Worm (Caenorhabditis elegans) whole organism, early embryonic: Measurements from ENCODE around the gene npr-41.

Experiments
- F13C5.2 ChIP-seq: sonication (generic microtip); optimal IDR thresholded peaks from 2 replicates; lab custom pipeline; 2017; ENCODE audit warnings: mild to moderate bottlenecking, missing genetic modification characterization, inconsistent platforms, missing compliant biosample characterization
- ama-1 ChIP-seq: fragments of 150-350 bp; optimal IDR thresholded peaks from 2 replicates; lab custom pipeline; 2014
- ceh-13 ChIP-seq: fragments of 200-800 bp; sonication (Bioruptor generic); optimal IDR thresholded peaks from 2 replicates; lab custom pipeline; 2018; ENCODE audit warnings: mild to moderate bottlenecking, missing genetic modification characterization, missing compliant biosample characterization
- ceh-36 ChIP-seq: sonication (generic microtip); optimal IDR thresholded peaks from 2 replicates; lab custom pipeline; 2016; ENCODE audit warnings: missing genetic modification characterization, inconsistent platforms, missing compliant biosample characterization
- ets-7 ChIP-seq: sonication (generic microtip); optimal IDR thresholded peaks from 2 replicates; lab custom pipeline; 2016; ENCODE audit warnings: missing genotype, missing genetic modification characterization, missing compliant biosample characterization
- flt-1 ChIP-seq: fragments of 200-800 bp; sonication (Bioruptor generic); IDR thresholded peaks from 2 replicates; pipeline ENCODE4 v1.3.6; 2022; ENCODE audit warnings: missing genetic modification characterization, missing compliant biosample characterization
- hmg-4 ChIP-seq: fragments of 200-800 bp; sonication (Bioruptor generic); optimal IDR thresholded peaks from 2 replicates; lab custom pipeline; 2018; ENCODE audit warnings: mild to moderate bottlenecking, missing genetic modification characterization, missing compliant biosample characterization
- hnd-1 ChIP-seq: sonication (generic microtip); optimal IDR thresholded peaks from 2 replicates; lab custom pipeline; 2016; ENCODE audit warnings: missing genetic modification characterization, missing compliant biosample characterization
- pes-1 ChIP-seq: fragments of 200-800 bp; sonication (Bioruptor generic); IDR thresholded peaks from 2 replicates; pipeline ENCODE4 v1.3.6; 2022; ENCODE audit warnings: missing genetic modification reagents, missing genetic modification characterization, missing compliant biosample characterization
- scrt-1 ChIP-seq: fragments of 200-800 bp; sonication (Bioruptor generic); IDR thresholded peaks from 2 replicates; pipeline ENCODE4 v1.3.6; 2022; ENCODE audit warnings: missing genetic modification characterization, missing compliant biosample characterization
- sea-1 ChIP-seq: fragments of 200-800 bp; sonication (Bioruptor generic); conservative IDR thresholded peaks from 2 replicates; pipeline ENCODE4 v1.3.6; 2022; ENCODE audit warnings: missing genetic modification characterization, missing compliant biosample characterization
- tbx-11 ChIP-seq: fragments of 200-800 bp; sonication (Bioruptor generic); IDR thresholded peaks from 2 replicates; pipeline ENCODE4 v1.3.6; 2022; ENCODE audit warnings: missing genetic modification characterization, missing compliant biosample characterization
- tbx-37 ChIP-seq: fragments of 200-800 bp; sonication (Bioruptor generic); conservative IDR thresholded peaks from 2 replicates; pipeline ENCODE4 v1.3.6; 2022; ENCODE audit warnings: missing genetic modification reagents, missing genetic modification characterization, missing compliant biosample characterization
- tra-4 ChIP-seq: sonication (generic microtip); optimal IDR thresholded peaks from 2 replicates; lab custom pipeline; 2017; ENCODE audit warnings: missing genetic modification characterization, missing compliant biosample characterization

ce11 chrII:11476410-11476809, 34.1 kb upstream of the npr-41 start, which contains the start of gene W02B12.16:
- no peak for TF ChIP-seq hnd-1 (tag; lab: Kevin White, UChicago)
- TF ChIP-seq ama-1 (lab: Kevin White, UChicago): no peak
- TF ChIP-seq tbx-11 (GFP tag; lab: Robert Waterston, UW): no peak
- no peak for TF ChIP-seq ceh-36 (tag; lab: Kevin White, UChicago)
- no peak for TF ChIP-seq tbx-37 (GFP tag; lab: Robert Waterston, UW)
- no peak for TF ChIP-seq ets-7 (tag; lab: Kevin White, UChicago)
- no peak for TF ChIP-seq ceh-13 (GFP tag; lab: Kevin White, UChicago)
- TF ChIP-seq flt-1 (GFP tag; lab: Robert Waterston, UW): no peak
- TF ChIP-seq scrt-1: no peak
- TF ChIP-seq sea-1 (GFP tag; lab: Robert Waterston, UW): no peak
- TF ChIP-seq pes-1 (GFP tag; lab: Robert Waterston, UW): no peak
- no peak for TF ChIP-seq F13C5.2
- no peak for TF ChIP-seq hmg-4 (GFP tag; lab: Kevin White, UChicago)
- TF ChIP-seq tra-4 (tag; lab: Kevin White, UChicago): no peak
